Worm (Caenorhabditis elegans): ENCODE measurements around the gene K10D2.5.

The K10D2.5 gene

DNA sequence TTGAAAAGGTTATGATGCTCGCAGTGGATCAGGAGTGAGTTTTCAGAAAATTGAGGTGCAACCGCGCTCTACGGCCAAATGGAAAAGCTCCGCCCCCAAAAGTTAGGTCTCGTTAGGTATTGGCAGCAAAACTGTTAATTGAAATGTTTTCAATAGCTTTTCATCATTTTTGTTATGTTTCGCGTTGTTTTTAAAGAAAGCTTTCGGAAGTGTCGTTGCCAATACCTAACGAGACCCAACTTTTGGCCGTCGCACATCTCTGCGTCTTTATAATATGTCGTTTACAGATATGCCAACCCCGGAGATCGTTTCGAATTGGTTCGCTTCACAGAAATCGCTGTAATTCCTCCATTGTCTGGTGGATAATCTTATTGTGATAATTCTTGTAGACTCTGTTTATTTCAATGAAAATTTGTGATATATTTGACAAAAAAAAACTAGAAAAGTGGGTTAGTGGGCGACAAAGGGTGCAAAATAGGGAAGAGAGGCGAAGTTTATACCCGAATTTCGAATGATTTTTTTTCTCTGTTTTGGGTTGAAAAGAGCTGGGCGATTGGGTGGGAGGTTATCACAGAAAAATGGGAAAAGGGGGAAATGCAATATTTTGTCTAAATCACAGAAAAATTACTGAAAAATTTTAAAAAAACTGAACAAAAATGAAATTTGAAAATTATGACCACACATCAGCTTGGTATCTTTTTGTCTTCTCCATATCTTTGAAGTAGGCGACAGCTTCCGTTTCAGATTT is 24.0 kb downstream of the K10D2.5 start (continued):
- TF ChIP-seq pbrm-1 (GFP tag; IDR thresholded peaks at IDR 0.05): no peak; the same call in 1 of the 2 replicates
- no peak for TF ChIP-seq mxl-1 (tag; optimal IDR thresholded peaks at IDR 0.05)
- TF ChIP-seq mes-4 (tag; optimal IDR thresholded peaks at IDR 0.05): no peak
- peak; percentile 8 for TF ChIP-seq tbp1 (GFP tag; optimal IDR thresholded peaks at IDR 0.05)
- no peak for TF ChIP-seq F37B4.10 (GFP tag; IDR thresholded peaks at IDR 0.05)
- peak; percentile 69 for TF ChIP-seq tlf-1 (GFP tag; optimal IDR thresholded peaks at IDR 0.05)
- TF ChIP-seq F49E8.2 (tag; optimal IDR thresholded peaks at IDR 0.05; ENCODE audit: insufficient read depth): no peak
- TF ChIP-seq ceh-27 (GFP tag; optimal IDR thresholded peaks at IDR 0.05): peak; percentile 25
- TF ChIP-seq ccch-3 (GFP tag; optimal IDR thresholded peaks at IDR 0.05): no peak
- TF ChIP-seq nfya-2 (GFP tag; IDR thresholded peaks at IDR 0.05): no peak
- TF ChIP-seq let-526 (GFP tag; IDR thresholded peaks at IDR 0.05): no peak
- no peak for TF ChIP-seq unc-130 (GFP tag; optimal IDR thresholded peaks at IDR 0.05)
- no peak for TF ChIP-seq pha-4 (tag; optimal IDR thresholded peaks at IDR 0.05)
- peak; percentile 99 for TF ChIP-seq him-1 (tag; optimal IDR thresholded peaks at IDR 0.05)
- TF ChIP-seq lin-54 (GFP tag; optimal IDR thresholded peaks at IDR 0.05): peak; percentile 28
- TF ChIP-seq hsf-1 (GFP tag; IDR thresholded peaks at IDR 0.05): no peak
- TF ChIP-seq ceh-40 (GFP tag; IDR thresholded peaks at IDR 0.05): no peak
- TF ChIP-seq akir-1 (GFP tag; optimal IDR thresholded peaks at IDR 0.05): no peak
- no peak for TF ChIP-seq egrh-3 (GFP tag; IDR thresholded peaks at IDR 0.05)
- TF ChIP-seq cebp-1 (GFP tag; IDR thresholded peaks at IDR 0.05): 0 out of 2 replicates have a peak, but pooled peaks have one; percentile 12
- TF ChIP-seq cebp-1 (tag; optimal IDR thresholded peaks at IDR 0.05): peak; percentile 68
- no peak for TF ChIP-seq tbx-9 (tag; optimal IDR thresholded peaks at IDR 0.05; ENCODE audit: borderline replicate concordance)
- TF ChIP-seq hrde-1 (tag; optimal IDR thresholded peaks at IDR 0.05; ENCODE audit: borderline replicate concordance): no peak
- no peak for TF ChIP-seq lin-35 (GFP tag; optimal IDR thresholded peaks at IDR 0.05)
- TF ChIP-seq bed-2 (GFP tag; IDR thresholded peaks at IDR 0.05): no peak
- no peak for TF ChIP-seq snpc-1.3 (tag; optimal IDR thresholded peaks at IDR 0.05; ENCODE audit: insufficient read depth)
- TF ChIP-seq ets-4 (GFP tag; optimal IDR thresholded peaks at IDR 0.05): no peak
- peak; percentile 68 for TF ChIP-seq B0336.3 (GFP tag; IDR thresholded peaks at IDR 0.05)
- no peak for TF ChIP-seq F57C9.4 (tag; optimal IDR thresholded peaks at IDR 0.05)
- no peak for TF ChIP-seq die-1 (tag; optimal IDR thresholded peaks at IDR 0.05)
- no peak for TF ChIP-seq sptf-2 (GFP tag; optimal IDR thresholded peaks at IDR 0.05)
- TF ChIP-seq madf-8 (GFP tag; conservative IDR thresholded peaks at IDR 0.05): no peak; the same call in 1 of the 2 replicates
- no peak for TF ChIP-seq ceh-58 (GFP tag; IDR thresholded peaks at IDR 0.05)
- no peak for TF ChIP-seq ceh-79 (tag; optimal IDR thresholded peaks at IDR 0.05)
- peak in 1 of 2 experiments; percentile 20 for TF ChIP-seq let-607 (tag; optimal IDR thresholded peaks at IDR 0.05)
- TF ChIP-seq rpc-1 (optimal IDR thresholded peaks at IDR 0.05): no peak
- TF ChIP-seq rpc-1 (tag; optimal IDR thresholded peaks at IDR 0.05): no peak
- TF ChIP-seq attf-6 (GFP tag; IDR thresholded peaks at IDR 0.05): no peak
- 0 out of 2 replicates have a peak, but pooled peaks have one; percentile 20 for TF ChIP-seq Y95B8A.8 (GFP tag; IDR thresholded peaks at IDR 0.05)
- TF ChIP-seq mcd-1 (GFP tag; IDR thresholded peaks at IDR 0.05): peak; percentile 75
- no peak for TF ChIP-seq ztf-22 (GFP tag; optimal IDR thresholded peaks at IDR 0.05)
- no peak for TF ChIP-seq F57A8.1 (GFP tag; optimal IDR thresholded peaks at IDR 0.05)
- TF ChIP-seq F55B11.4 (tag; optimal IDR thresholded peaks at IDR 0.05; ENCODE audit: borderline replicate concordance, insufficient read depth): no peak
- no peak for TF ChIP-seq hlh-26 (GFP tag; conservative IDR thresholded peaks at IDR 0.05)
- TF ChIP-seq zim-3 (tag; optimal IDR thresholded peaks at IDR 0.05): peak; percentile 11
- no peak for TF ChIP-seq aptf-2 (GFP tag; conservative IDR thresholded peaks at IDR 0.05)
- TF ChIP-seq F52B5.7 (tag; optimal IDR thresholded peaks at IDR 0.05): peak; percentile 11
- no peak for TF ChIP-seq sea-2 (GFP tag; IDR thresholded peaks at IDR 0.05)

Measured in whole organism, young adult.